Worm (Caenorhabditis elegans) whole organism, L3 larva: ENCODE data around the gene F14D7.2.

Experiments
- R02D3.7 ChIP-seq: fragments of 150-350 bp; optimal IDR thresholded peaks from 2 replicates; lab custom pipeline; 2014; ENCODE audit warnings: missing biosample characterization, missing genetic modification characterization
- aly-2 ChIP-seq: fragments of 150-350 bp; optimal IDR thresholded peaks from 2 replicates; lab custom pipeline; 2014; ENCODE audit warnings: missing biosample characterization, missing genetic modification characterization
- ceh-28 ChIP-seq: fragments of 150-350 bp; optimal IDR thresholded peaks from 2 replicates; lab custom pipeline; 2014; ENCODE audit warnings: missing biosample characterization, missing genetic modification reagents, missing genetic modification characterization
- egl-27 ChIP-seq: sonication (generic microtip); optimal IDR thresholded peaks from 4 replicates; lab custom pipeline; 2017; ENCODE audit warnings: missing biosample characterization, missing genetic modification reagents, missing genetic modification characterization
- fos-1 ChIP-seq: fragments of 150-350 bp; optimal IDR thresholded peaks from 2 replicates; lab custom pipeline; 2014; ENCODE audit warnings: missing biosample characterization, missing genetic modification characterization
- lin-39 ChIP-seq: fragments of 150-350 bp; optimal IDR thresholded peaks from 2 replicates; lab custom pipeline; 2018; ENCODE audit warnings: missing biosample characterization, missing genetic modification reagents, missing genetic modification characterization
- lsy-12 ChIP-seq: sonication (generic microtip); optimal IDR thresholded peaks from 2 replicates; lab custom pipeline; 2016; ENCODE audit warnings: mild to moderate bottlenecking, missing genetic modification characterization, missing compliant biosample characterization
- mml-1 ChIP-seq: fragments of 150-350 bp; sonication (generic microtip); optimal IDR thresholded peaks from 3 replicates; lab custom pipeline; 2014; ENCODE audit warnings: missing biosample characterization, missing genetic modification characterization
- nhr-11 ChIP-seq: fragments of 150-350 bp; optimal IDR thresholded peaks from 2 replicates; lab custom pipeline; 2014; ENCODE audit warnings: missing biosample characterization, missing genetic modification characterization
- nhr-28 ChIP-seq: fragments of 150-350 bp; optimal IDR thresholded peaks from 2 replicates; lab custom pipeline; 2014; ENCODE audit warnings: missing biosample characterization, missing genetic modification characterization
- nhr-76 ChIP-seq: fragments of 150-350 bp; sonication (generic microtip); optimal IDR thresholded peaks from 5 replicates; lab custom pipeline; 2014; ENCODE audit warnings: missing biosample characterization, missing genetic modification characterization
- pha-4 ChIP-seq: fragments of 150-350 bp; optimal IDR thresholded peaks from 2 replicates; lab custom pipeline; 2014; ENCODE audit warnings: missing biosample characterization, missing genetic modification reagents, missing genetic modification characterization
- unc-39 ChIP-seq: sonication (generic microtip); optimal IDR thresholded peaks from 4 replicates; lab custom pipeline; 2017; ENCODE audit warnings: missing biosample characterization, missing genetic modification characterization
- unc-62 ChIP-seq: fragments of 150-350 bp; sonication (generic microtip); optimal IDR thresholded peaks from 4 replicates; lab custom pipeline; 2014; ENCODE audit warnings: missing biosample characterization, missing genetic modification reagents, missing genetic modification characterization

DNA sequence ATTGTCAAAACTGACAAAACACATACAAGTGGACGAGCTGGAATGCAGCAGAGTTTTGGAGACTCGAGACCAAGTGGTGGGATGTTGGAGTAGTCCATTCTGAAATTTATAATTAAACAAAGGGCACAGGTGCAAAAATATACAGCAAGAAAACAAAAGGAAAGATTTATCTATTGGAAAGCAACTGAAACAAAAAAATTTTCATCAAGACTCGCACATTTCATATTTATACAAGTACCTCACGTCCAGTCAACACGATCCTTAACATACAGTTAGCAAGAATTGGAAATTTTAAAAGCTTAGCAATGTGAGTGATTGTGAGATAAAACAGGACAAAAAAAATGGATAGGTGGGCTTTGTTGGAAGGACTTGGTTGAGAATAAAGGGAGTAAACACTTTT, 20.7 kb upstream of the F14D7.2 start, which contains the start of gene F47B8.1:
- TF ChIP-seq lsy-12 (tag; lab: Kevin White, UChicago) (no peak), mml-1 (tag; lab: Kevin White, UChicago) (no peak), lin-39 (tag; lab: Kevin White, UChicago) (no peak), pha-4 (tag; lab: Kevin White, UChicago) (no peak), R02D3.7 (no peak), nhr-11 (no peak), nhr-28 (tag; lab: Kevin White, UChicago) (no peak), ceh-28 (no peak), aly-2 (tag; lab: Kevin White, UChicago) (no peak), unc-39 (tag; lab: Kevin White, UChicago) (no peak), unc-62 (GFP tag; lab: Kevin White, UChicago) (no peak), nhr-76 (tag; lab: Kevin White, UChicago) (no peak), egl-27 (tag; lab: Kevin White, UChicago) (no peak), fos-1 (tag; lab: Kevin White, UChicago) (no peak)
